Worm (Caenorhabditis elegans) whole organism, mixed stage, embryonic: Measurements from ENCODE around the gene gldi-6.

Experiments used
- ces-1 ChIP-seq: fragments of 150-350 bp; optimal IDR thresholded peaks from 2 replicates; lab custom pipeline; 2014; ENCODE audit warnings: missing biosample characterization, missing genetic modification reagents, missing genetic modification characterization
- lin-13 ChIP-seq: fragments of 150-350 bp; optimal IDR thresholded peaks from 2 replicates; lab custom pipeline; 2014; ENCODE audit warnings: missing biosample characterization, missing genetic modification characterization
- nhr-12 ChIP-seq: fragments of 150-350 bp; optimal IDR thresholded peaks from 2 replicates; lab custom pipeline; 2014; ENCODE audit warnings: missing biosample characterization, missing genetic modification characterization
- nhr-2 ChIP-seq: fragments of 150-350 bp; optimal IDR thresholded peaks from 2 replicates; lab custom pipeline; 2014; ENCODE audit warnings: missing biosample characterization, missing genetic modification characterization
- nhr-237 ChIP-seq: fragments of 150-350 bp; optimal IDR thresholded peaks from 2 replicates; lab custom pipeline; 2014; ENCODE audit warnings: missing biosample characterization, missing genetic modification characterization
- nhr-28 ChIP-seq: fragments of 150-350 bp; optimal IDR thresholded peaks from 2 replicates; lab custom pipeline; 2014; ENCODE audit warnings: missing biosample characterization, missing genetic modification characterization
- pha-4 ChIP-seq: fragments of 150-350 bp; optimal IDR thresholded peaks from 2 replicates; lab custom pipeline; 2018; ENCODE audit warnings: missing biosample characterization, missing genetic modification reagents, missing genetic modification characterization
- snpc-4 ChIP-seq: fragments of 150-350 bp; optimal IDR thresholded peaks from 2 replicates; lab custom pipeline; 2014; ENCODE audit warnings: missing biosample characterization, missing genetic modification characterization
- sptf-1 ChIP-seq: sonication (generic microtip); optimal IDR thresholded peaks from 2 replicates; lab custom pipeline; 2017; ENCODE audit warnings: mild to moderate bottlenecking, missing genetic modification characterization, moderate library complexity, missing compliant biosample characterization
- tbx-8 ChIP-seq: fragments of 200-800 bp; sonication (Bioruptor generic); optimal IDR thresholded peaks from 2 replicates; lab custom pipeline; 2018; ENCODE audit warnings: mild to moderate bottlenecking, missing genetic modification characterization, moderate library complexity, missing compliant biosample characterization
- unc-39 ChIP-seq: fragments of 150-350 bp; optimal IDR thresholded peaks from 2 replicates; lab custom pipeline; 2014; ENCODE audit warnings: missing biosample characterization, missing genetic modification characterization
- unc-62 ChIP-seq: fragments of 150-350 bp; optimal IDR thresholded peaks from 2 replicates; lab custom pipeline; 2014; ENCODE audit warnings: missing biosample characterization, missing genetic modification reagents, missing genetic modification characterization
- ztf-11 ChIP-seq: fragments of 150-350 bp; optimal IDR thresholded peaks from 2 replicates; lab custom pipeline; 2014; ENCODE audit warnings: missing biosample characterization, missing genetic modification characterization

- TF ChIP-seq lin-13 (tag; lab: Kevin White, UChicago) (no peak), nhr-12 (tag; lab: Kevin White, UChicago) (no peak), ztf-11 (tag; lab: Kevin White, UChicago) (no peak), tbx-8 (GFP tag; lab: Kevin White, UChicago) (no peak), ces-1 (GFP tag; lab: Kevin White, UChicago) (no peak), nhr-2 (no peak), unc-62 (GFP tag; lab: Kevin White, UChicago) (no peak), snpc-4 (tag; lab: Kevin White, UChicago) (no peak), nhr-28 (tag; lab: Kevin White, UChicago) (no peak), sptf-1 (tag; lab: Kevin White, UChicago) (no peak), nhr-237 (tag; lab: Kevin White, UChicago) (no peak), pha-4 (tag; lab: Kevin White, UChicago) (no peak), unc-39 (tag; lab: Kevin White, UChicago) (no peak)
Measured at ce11 chrII:3444280-3444679, 2.5 kb upstream of the gldi-6 start, which contains the start of gene C16C8.4.
